Fruit fly (Drosophila melanogaster): ENCODE results near the gene CG7720.

The CG7720 gene

dm6 chr3R:18739978-18740954 lies 54.7 kb downstream of the CG7720 start (continued):
- TF ChIP-seq Dfd (GFP tag; optimal IDR thresholded peaks at IDR 0.05) (no peak), Ets97D (GFP tag; optimal IDR thresholded peaks at IDR 0.05) (no peak), Nf-YB (GFP tag; optimal IDR thresholded peaks at IDR 0.05) (peak; percentile 52), her (GFP tag; optimal IDR thresholded peaks at IDR 0.05) (no peak), Bgb (GFP tag; IDR thresholded peaks at IDR 0.05; ENCODE audit: partially characterized antibody) (peak; percentile 62), lilli (GFP tag; optimal IDR thresholded peaks at IDR 0.05) (no peak), Sox102F (GFP tag; optimal IDR thresholded peaks at IDR 0.05) (no peak), Ravus (GFP tag; IDR thresholded peaks at IDR 0.05) (no peak), CG9932 (GFP tag; IDR thresholded peaks at IDR 0.05) (peak; percentile 37; the same call in 1 of the 2 replicates), CG10267 (tag; optimal IDR thresholded peaks at IDR 0.05) (no peak), gem (tag; optimal IDR thresholded peaks at IDR 0.05) (peak; percentile 3), ap (GFP tag; IDR thresholded peaks at IDR 0.05) (no peak), CG17802 (tag; optimal IDR thresholded peaks at IDR 0.05) (no peak), amos (GFP tag; IDR thresholded peaks at IDR 0.05; ENCODE audit: partially characterized antibody) (peak; percentile 49; the same call in 1 of the 2 replicates), CG3838 (GFP tag; optimal IDR thresholded peaks at IDR 0.05) (no peak), CG42726 (GFP tag; IDR thresholded peaks at IDR 0.05; ENCODE audit: partially characterized antibody) (peak; percentile 56; the same call in 1 of the 2 replicates), CG12744 (GFP tag; optimal IDR thresholded peaks at IDR 0.05) (no peak), HHEX (GFP tag; optimal IDR thresholded peaks at IDR 0.05) (no peak), dati (GFP tag; IDR thresholded peaks at IDR 0.05) (no peak)

dm6 chr3R:18739435-18739977 lies 55.5 kb downstream of the CG7720 start:
- TF ChIP-seq inv (GFP tag; IDR thresholded peaks at IDR 0.05; ENCODE audit: partially characterized antibody): 0 out of 2 replicates have a peak, but pooled peaks have one; percentile 15
- no peak for TF ChIP-seq Scr (GFP tag; IDR thresholded peaks at IDR 0.05; ENCODE audit: partially characterized antibody)
- TF ChIP-seq YL-1 (GFP tag; optimal IDR thresholded peaks at IDR 0.05): no peak
- peak; percentile 19 for TF ChIP-seq D19A (tag; optimal IDR thresholded peaks at IDR 0.05)
- TF ChIP-seq zen2 (GFP tag; IDR thresholded peaks at IDR 0.05; ENCODE audit: partially characterized antibody): no peak
- peak; percentile 7; the same call in 1 of the 2 replicates for TF ChIP-seq Drgx (GFP tag; IDR thresholded peaks at IDR 0.05)
- 0 out of 2 replicates have a peak, but pooled peaks have one; percentile 8 for TF ChIP-seq E2f2 (GFP tag; IDR thresholded peaks at IDR 0.05)
- TF ChIP-seq nom (GFP tag; optimal IDR thresholded peaks at IDR 0.05): peak; percentile 24
- TF ChIP-seq pfk (GFP tag; optimal IDR thresholded peaks at IDR 0.05): no peak
- TF ChIP-seq HLH3B (GFP tag; IDR thresholded peaks at IDR 0.05): no peak
- TF ChIP-seq Trl (optimal IDR thresholded peaks at IDR 0.05): peak in 1 of 2 experiments; percentile 38
- no peak for TF ChIP-seq Trl (GFP tag; optimal IDR thresholded peaks at IDR 0.05)
- TF ChIP-seq CG10274 (GFP tag; optimal IDR thresholded peaks at IDR 0.05): peak; percentile 77
- 0 out of 2 replicates have a peak, but pooled peaks have one; percentile 14 for TF ChIP-seq toy (GFP tag; IDR thresholded peaks at IDR 0.05)
- TF ChIP-seq CG18011 (GFP tag; optimal IDR thresholded peaks at IDR 0.05): peak; percentile 79
- TF ChIP-seq Eip74EF (GFP tag; optimal IDR thresholded peaks at IDR 0.05): no peak

All from whole organism, embryonic.